Worm (Caenorhabditis elegans): ENCODE results near the gene sipa-1.

The sipa-1 gene

ce11 chrV:11672497-11672896, 35.4 kb upstream of the sipa-1 start, which contains the start of gene lgc-44:
Gene lgc-44 (minus strand): TSS chrV:11672597.
- TF ChIP-seq med-1 (GFP tag; optimal IDR thresholded peaks at IDR 0.05; ENCODE audit: insufficient read depth), result no peak
- no peak for TF ChIP-seq klf-2 (GFP tag; conservative IDR thresholded peaks at IDR 0.05)
- no peak for TF ChIP-seq ztf-29 (GFP tag; IDR thresholded peaks at IDR 0.05)
- TF ChIP-seq cog-1 (tag; optimal IDR thresholded peaks at IDR 0.05), result no peak
- no peak for TF ChIP-seq T22C8.4 (GFP tag; IDR thresholded peaks at IDR 0.05)
- TF ChIP-seq flt-1 (GFP tag; IDR thresholded peaks at IDR 0.05), result no peak
- TF ChIP-seq tab-1 (GFP tag; IDR thresholded peaks at IDR 0.05), result no peak
- TF ChIP-seq ref-1 (GFP tag; conservative IDR thresholded peaks at IDR 0.05), result no peak
- no peak for TF ChIP-seq ztf-23 (GFP tag; IDR thresholded peaks at IDR 0.05)

DNA sequence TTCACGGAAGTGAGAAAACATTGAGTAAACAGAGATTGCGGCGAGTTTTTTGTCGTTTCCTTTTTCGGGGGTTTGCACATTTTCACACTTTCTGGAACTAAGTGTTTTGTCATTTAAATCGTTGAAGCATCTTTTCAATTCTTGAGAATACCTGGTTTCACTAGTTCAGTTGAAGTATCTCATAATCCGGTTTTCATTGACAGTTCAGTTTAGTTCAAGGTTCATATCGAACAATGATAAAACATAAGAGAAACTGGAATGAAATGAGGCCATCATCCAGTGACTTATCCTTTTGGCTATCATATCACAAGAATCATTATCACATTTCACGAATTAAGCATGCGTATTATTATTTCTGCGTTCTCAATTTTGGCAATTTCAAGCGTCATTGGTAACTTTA, 30.1 kb upstream of the sipa-1 start, which contains the start of gene F46F3.3:
Gene F46F3.3 (plus strand): TSS at position 301 of the 400 bp plus-strand sequence.
- TF ChIP-seq ref-1 (GFP tag; conservative IDR thresholded peaks at IDR 0.05) (no peak), klf-2 (GFP tag; conservative IDR thresholded peaks at IDR 0.05) (no peak), T22C8.4 (GFP tag; IDR thresholded peaks at IDR 0.05) (no peak), ztf-29 (GFP tag; IDR thresholded peaks at IDR 0.05) (no peak)

- TF ChIP-seq ref-1 (GFP tag; conservative IDR thresholded peaks at IDR 0.05) (no peak), flt-1 (GFP tag; IDR thresholded peaks at IDR 0.05) (no peak), ztf-23 (GFP tag; IDR thresholded peaks at IDR 0.05) (peak; percentile 26; the same call in 1 of the 2 replicates), cog-1 (tag; optimal IDR thresholded peaks at IDR 0.05) (no peak), tab-1 (GFP tag; IDR thresholded peaks at IDR 0.05) (no peak; the same call in 1 of the 2 replicates)
Measured at ce11 chrV:11664875-11665384, 27.8 kb upstream of the sipa-1 start, which contains the start of gene ceh-27. Gene ceh-27 (minus strand): TSS chrV:11665102.

ce11 chrV:11660566-11660965, 23.5 kb upstream of the sipa-1 start:
- TF ChIP-seq flt-1 (GFP tag; IDR thresholded peaks at IDR 0.05) (no peak), cog-1 (tag; optimal IDR thresholded peaks at IDR 0.05) (no peak), T22C8.4 (GFP tag; IDR thresholded peaks at IDR 0.05) (no peak), klf-2 (GFP tag; conservative IDR thresholded peaks at IDR 0.05) (no peak), tab-1 (GFP tag; IDR thresholded peaks at IDR 0.05) (no peak), ztf-23 (GFP tag; IDR thresholded peaks at IDR 0.05) (no peak), ztf-29 (GFP tag; IDR thresholded peaks at IDR 0.05) (no peak), med-1 (GFP tag; optimal IDR thresholded peaks at IDR 0.05; ENCODE audit: insufficient read depth) (no peak), ref-1 (GFP tag; conservative IDR thresholded peaks at IDR 0.05) (no peak)

DNA sequence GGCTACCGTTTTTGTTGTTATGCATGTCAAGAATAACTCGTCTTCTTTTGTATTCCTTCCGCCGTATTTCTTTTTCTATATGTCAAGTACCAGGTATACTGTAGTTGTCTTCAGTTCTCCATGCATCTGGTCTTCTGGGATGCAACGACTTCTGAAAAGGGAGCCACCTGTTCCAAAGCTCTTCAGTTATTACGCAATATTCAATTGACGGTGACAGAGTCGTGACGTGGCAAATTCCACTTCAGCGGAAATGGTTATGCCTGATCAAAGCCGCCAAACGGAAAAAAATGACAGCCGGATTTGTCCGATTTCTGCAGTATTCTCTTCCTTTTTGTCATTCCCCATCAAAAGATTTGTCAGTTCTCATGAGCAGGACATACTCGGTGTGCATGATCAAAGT, 19.4 kb upstream of the sipa-1 start:
- TF ChIP-seq tab-1 (GFP tag; IDR thresholded peaks at IDR 0.05) (no peak), med-1 (GFP tag; optimal IDR thresholded peaks at IDR 0.05; ENCODE audit: insufficient read depth) (no peak), flt-1 (GFP tag; IDR thresholded peaks at IDR 0.05) (no peak), ref-1 (GFP tag; conservative IDR thresholded peaks at IDR 0.05) (no peak), T22C8.4 (GFP tag; IDR thresholded peaks at IDR 0.05) (no peak), klf-2 (GFP tag; conservative IDR thresholded peaks at IDR 0.05) (no peak), cog-1 (tag; optimal IDR thresholded peaks at IDR 0.05) (no peak), ztf-29 (GFP tag; IDR thresholded peaks at IDR 0.05) (no peak), ztf-23 (GFP tag; IDR thresholded peaks at IDR 0.05) (no peak)

- no peak for TF ChIP-seq flt-1 (GFP tag; IDR thresholded peaks at IDR 0.05)
- no peak for TF ChIP-seq med-1 (GFP tag; optimal IDR thresholded peaks at IDR 0.05; ENCODE audit: insufficient read depth)
- no peak for TF ChIP-seq ztf-23 (GFP tag; IDR thresholded peaks at IDR 0.05)
- no peak for TF ChIP-seq cog-1 (tag; optimal IDR thresholded peaks at IDR 0.05)
- TF ChIP-seq tab-1 (GFP tag; IDR thresholded peaks at IDR 0.05), result no peak
- no peak for TF ChIP-seq ref-1 (GFP tag; conservative IDR thresholded peaks at IDR 0.05)
- no peak for TF ChIP-seq klf-2 (GFP tag; conservative IDR thresholded peaks at IDR 0.05)
- no peak for TF ChIP-seq ztf-29 (GFP tag; IDR thresholded peaks at IDR 0.05)
- TF ChIP-seq T22C8.4 (GFP tag; IDR thresholded peaks at IDR 0.05), result no peak
Measured at ce11 chrV:11653095-11653494, 16.0 kb upstream of the sipa-1 start.

ce11 chrV:11650720-11651119, 13.6 kb upstream of the sipa-1 start, which contains the start of gene zip-10:
Gene zip-10 (minus strand): TSS chrV:11650762.
- TF ChIP-seq T22C8.4 (GFP tag; IDR thresholded peaks at IDR 0.05) (no peak), med-1 (GFP tag; optimal IDR thresholded peaks at IDR 0.05; ENCODE audit: insufficient read depth) (no peak), ref-1 (GFP tag; conservative IDR thresholded peaks at IDR 0.05) (no peak), ztf-23 (GFP tag; IDR thresholded peaks at IDR 0.05) (no peak), tab-1 (GFP tag; IDR thresholded peaks at IDR 0.05) (no peak), cog-1 (tag; optimal IDR thresholded peaks at IDR 0.05) (no peak), ztf-29 (GFP tag; IDR thresholded peaks at IDR 0.05) (no peak), flt-1 (GFP tag; IDR thresholded peaks at IDR 0.05) (no peak), klf-2 (GFP tag; conservative IDR thresholded peaks at IDR 0.05) (no peak)

- TF ChIP-seq ref-1 (GFP tag; conservative IDR thresholded peaks at IDR 0.05) (no peak), T22C8.4 (GFP tag; IDR thresholded peaks at IDR 0.05) (no peak), klf-2 (GFP tag; conservative IDR thresholded peaks at IDR 0.05) (no peak), flt-1 (GFP tag; IDR thresholded peaks at IDR 0.05) (no peak), ztf-23 (GFP tag; IDR thresholded peaks at IDR 0.05) (no peak), med-1 (GFP tag; optimal IDR thresholded peaks at IDR 0.05; ENCODE audit: insufficient read depth) (no peak), ztf-29 (GFP tag; IDR thresholded peaks at IDR 0.05) (no peak), cog-1 (tag; optimal IDR thresholded peaks at IDR 0.05) (no peak), tab-1 (GFP tag; IDR thresholded peaks at IDR 0.05) (no peak)
Measured at ce11 chrV:11649254-11649653, 12.2 kb upstream of the sipa-1 start.

DNA sequence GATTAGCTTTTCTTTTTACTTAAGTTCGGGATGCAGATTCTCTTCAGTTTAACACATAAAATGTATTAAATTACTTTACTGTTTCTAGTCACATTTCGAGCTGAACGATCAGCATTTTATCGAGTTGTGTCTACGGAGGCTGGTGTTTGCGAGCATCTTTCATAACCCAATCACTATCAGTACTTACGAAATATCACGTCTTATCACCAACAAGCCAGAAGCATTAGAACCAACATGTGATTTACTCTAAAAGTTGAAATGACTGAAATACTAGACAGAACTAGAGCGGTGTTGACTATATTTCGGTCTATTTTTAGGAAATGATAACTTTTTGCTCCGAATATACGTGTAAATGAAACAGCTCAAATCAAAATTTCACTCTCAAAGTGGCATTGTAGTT, 11.3 kb upstream of the sipa-1 start:
- TF ChIP-seq med-1 (GFP tag; optimal IDR thresholded peaks at IDR 0.05; ENCODE audit: insufficient read depth), result no peak
- TF ChIP-seq tab-1 (GFP tag; IDR thresholded peaks at IDR 0.05), result no peak
- no peak for TF ChIP-seq klf-2 (GFP tag; conservative IDR thresholded peaks at IDR 0.05)
- no peak for TF ChIP-seq flt-1 (GFP tag; IDR thresholded peaks at IDR 0.05)
- TF ChIP-seq ztf-23 (GFP tag; IDR thresholded peaks at IDR 0.05), result no peak
- no peak for TF ChIP-seq ref-1 (GFP tag; conservative IDR thresholded peaks at IDR 0.05)

- TF ChIP-seq ztf-29 (GFP tag; IDR thresholded peaks at IDR 0.05), result no peak
- TF ChIP-seq ztf-23 (GFP tag; IDR thresholded peaks at IDR 0.05), result no peak
- no peak for TF ChIP-seq cog-1 (tag; optimal IDR thresholded peaks at IDR 0.05)
- TF ChIP-seq med-1 (GFP tag; optimal IDR thresholded peaks at IDR 0.05; ENCODE audit: insufficient read depth), result no peak
- no peak for TF ChIP-seq flt-1 (GFP tag; IDR thresholded peaks at IDR 0.05)
- TF ChIP-seq ref-1 (GFP tag; conservative IDR thresholded peaks at IDR 0.05), result no peak
- no peak for TF ChIP-seq T22C8.4 (GFP tag; IDR thresholded peaks at IDR 0.05)
- TF ChIP-seq klf-2 (GFP tag; conservative IDR thresholded peaks at IDR 0.05), result no peak
- TF ChIP-seq tab-1 (GFP tag; IDR thresholded peaks at IDR 0.05), result no peak
Measured at ce11 chrV:11647821-11648220, 10.7 kb upstream of the sipa-1 start.
